Worm (Caenorhabditis elegans) whole organism, midembryonic: ENCODE data around the gene pfs-2.
"Not testable (repeated sequence)": the region's sequence is repeated elsewhere in the genome, so short reads cannot be mapped to it uniquely, and the experiment has no call there.

ENCODE experiments used
- T22C8.4 ChIP-seq: fragments of 200-800 bp; sonication (Bioruptor generic); IDR thresholded peaks from 2 replicates; pipeline ENCODE4 v1.3.6; 2022; ENCODE audit warnings: missing genetic modification characterization, missing compliant biosample characterization
- cog-1 ChIP-seq: sonication (generic microtip); optimal IDR thresholded peaks from 2 replicates; lab custom pipeline; 2016; ENCODE audit warnings: missing genetic modification characterization, missing compliant biosample characterization
- flt-1 ChIP-seq: fragments of 200-800 bp; sonication (Bioruptor generic); IDR thresholded peaks from 2 replicates; pipeline ENCODE4 v1.3.6; 2022; ENCODE audit warnings: missing genetic modification characterization, missing compliant biosample characterization
- klf-2 ChIP-seq: fragments of 200-800 bp; sonication (Bioruptor generic); conservative IDR thresholded peaks from 2 replicates; pipeline ENCODE4 v1.3.6; 2022; ENCODE audit warnings: missing genetic modification reagents, missing genetic modification characterization, missing compliant biosample characterization
- med-1 ChIP-seq: sonication (generic microtip); optimal IDR thresholded peaks from 2 replicates; lab custom pipeline; 2017; ENCODE audit warnings: missing genetic modification characterization, mild to moderate bottlenecking, missing compliant biosample characterization, antibody characterized with exemption, missing genetic modification reagents; ENCODE audit not compliant: insufficient read depth
- ref-1 ChIP-seq: fragments of 200-800 bp; sonication (Bioruptor generic); conservative IDR thresholded peaks from 2 replicates; pipeline ENCODE4 v1.3.6; 2022; ENCODE audit warnings: missing genetic modification reagents, missing genetic modification characterization, missing compliant biosample characterization
- tab-1 ChIP-seq: fragments of 200-800 bp; sonication (Bioruptor generic); IDR thresholded peaks from 2 replicates; pipeline ENCODE4 v1.3.6; 2022; ENCODE audit warnings: missing genetic modification characterization, missing compliant biosample characterization
- ztf-23 ChIP-seq: fragments of 200-800 bp; sonication (Bioruptor generic); IDR thresholded peaks from 2 replicates; pipeline ENCODE4 v1.3.6; 2022; ENCODE audit warnings: missing genetic modification reagents, missing genetic modification characterization, missing compliant biosample characterization
- ztf-29 ChIP-seq: fragments of 200-800 bp; sonication (Bioruptor generic); IDR thresholded peaks from 2 replicates; pipeline ENCODE4 v1.3.6; 2022; ENCODE audit warnings: missing genetic modification reagents, missing genetic modification characterization, missing compliant biosample characterization

The pfs-2 gene

DNA sequence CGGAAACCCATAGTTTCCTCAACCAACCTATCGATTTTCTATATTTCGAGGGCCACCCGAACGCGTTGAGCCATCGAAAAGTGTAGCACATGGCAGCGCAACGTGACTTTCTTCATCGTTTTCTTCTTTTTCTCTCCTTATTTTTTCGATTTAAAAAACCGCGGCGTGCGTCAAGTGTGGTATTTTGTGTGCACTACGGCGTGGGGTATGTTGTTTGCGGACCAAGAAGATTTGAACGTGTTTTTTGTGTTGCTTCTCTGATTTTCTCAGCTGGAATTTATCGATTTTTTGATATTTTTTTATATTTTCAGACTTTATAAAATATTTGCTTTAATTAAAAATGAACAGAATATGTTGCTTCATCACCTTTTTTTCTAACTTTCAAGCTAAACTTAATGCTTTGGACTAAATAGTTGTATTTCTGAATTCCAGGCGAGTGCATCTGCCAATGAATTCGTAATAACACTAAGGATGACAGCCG is at the start of gene pfs-2, which contains the start of gene agl-1:
TSS of gene pfs-2 (plus strand) at position 431 of the 481 bp plus-strand sequence.
TSS of gene agl-1 (minus strand) at position 178 of the 481 bp plus-strand sequence.
- TF ChIP-seq ztf-23 (GFP tag; lab: Robert Waterston, UW), result peak; percentile 52; the same call in 1 of the 2 replicates
- TF ChIP-seq cog-1, result peak; percentile 49
- no peak for TF ChIP-seq ref-1
- no peak for TF ChIP-seq med-1
- TF ChIP-seq flt-1 (GFP tag; lab: Robert Waterston, UW), result peak; percentile 65; the same call in 1 of the 2 replicates
- TF ChIP-seq tab-1 (GFP tag; lab: Robert Waterston, UW), result no peak
- TF ChIP-seq ztf-29 (GFP tag; lab: Robert Waterston, UW), result no peak
- TF ChIP-seq klf-2 (GFP tag; lab: Robert Waterston, UW), result no peak
- peak; percentile 56; the same call in 1 of the 2 replicates for TF ChIP-seq T22C8.4 (GFP tag; lab: Robert Waterston, UW)

DNA sequence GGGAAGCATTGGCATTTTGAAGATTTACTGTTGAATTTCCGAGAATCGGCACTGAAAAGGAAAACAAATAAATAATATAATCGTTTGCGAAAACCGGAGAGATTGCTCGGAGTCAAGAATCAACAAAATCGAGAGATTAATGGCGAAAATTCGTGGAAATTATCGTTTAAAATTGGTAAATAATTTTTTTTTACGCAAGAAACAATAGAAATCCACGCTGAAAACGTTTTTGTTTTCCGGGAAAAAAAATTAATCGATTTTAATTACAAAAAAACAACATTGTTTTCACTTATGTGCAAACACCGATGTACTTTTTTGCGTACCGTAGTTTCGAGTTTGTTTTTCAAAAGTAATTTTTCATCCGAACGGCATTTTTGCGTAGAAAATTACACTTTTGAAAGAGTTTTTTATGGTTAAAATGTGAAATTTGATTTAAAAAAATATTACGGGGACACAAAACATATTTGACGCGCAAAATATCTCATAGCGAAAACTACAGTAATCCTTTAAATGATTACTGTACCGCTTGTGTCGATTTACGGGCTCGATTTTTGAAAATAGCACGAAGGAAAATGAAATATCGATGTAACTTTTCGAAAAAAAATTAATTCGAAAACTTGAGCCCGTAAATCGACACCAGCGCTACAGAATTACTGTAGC is 47.3 kb upstream of the pfs-2 start, which contains the start of gene ctl-3:
TSS of gene ctl-3 (minus strand) at position 51 of the 660 bp plus-strand sequence.
- TF ChIP-seq cog-1, result no peak
- TF ChIP-seq flt-1 (GFP tag; lab: Robert Waterston, UW), result no peak
- TF ChIP-seq med-1, result no peak
- no peak for TF ChIP-seq ref-1
- TF ChIP-seq klf-2 (GFP tag; lab: Robert Waterston, UW), result no peak
- TF ChIP-seq tab-1 (GFP tag; lab: Robert Waterston, UW), result no peak
- no peak for TF ChIP-seq ztf-29 (GFP tag; lab: Robert Waterston, UW)
- TF ChIP-seq T22C8.4 (GFP tag; lab: Robert Waterston, UW), result no peak
- TF ChIP-seq ztf-23 (GFP tag; lab: Robert Waterston, UW), result no peak

DNA sequence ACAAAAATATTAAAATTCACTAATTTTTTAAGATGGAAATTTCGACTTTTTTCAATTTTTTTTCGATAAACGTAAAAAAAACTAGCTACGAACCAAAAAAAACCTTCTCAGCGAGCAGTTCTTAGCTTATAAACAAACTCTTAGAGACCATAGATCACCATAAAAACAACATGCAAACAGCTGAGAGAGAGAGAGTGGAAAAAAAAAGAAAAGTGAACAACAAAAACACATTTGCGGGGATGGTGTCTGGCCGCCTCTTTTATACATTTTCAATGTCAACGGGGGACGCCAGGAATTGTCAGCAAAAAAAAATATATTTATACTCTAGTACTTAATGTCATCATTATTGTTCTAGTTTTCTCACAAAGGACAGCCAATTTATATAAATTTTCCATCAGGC is 46.6 kb upstream of the pfs-2 start:
- TF ChIP-seq cog-1, result no peak

DNA sequence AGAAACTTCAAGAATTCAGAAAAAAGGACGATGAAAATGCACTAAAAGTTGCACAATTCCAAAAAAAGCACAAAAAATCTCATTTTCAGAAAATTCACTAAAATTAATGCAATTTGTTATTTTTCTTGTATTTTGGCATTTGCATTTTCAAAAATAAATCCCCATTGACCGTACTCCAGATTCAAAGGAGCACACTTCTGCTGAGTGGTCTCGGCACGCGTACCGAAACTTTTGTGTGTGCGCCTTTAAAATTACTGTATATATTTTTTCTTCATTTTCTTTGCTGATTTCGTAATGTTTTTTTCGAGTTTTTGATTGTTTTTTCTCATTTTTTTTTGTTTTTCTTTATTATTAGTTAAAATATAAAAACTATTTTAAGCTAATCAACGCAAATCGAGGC is 46.0 kb upstream of the pfs-2 start:
- no peak for TF ChIP-seq ztf-29 (GFP tag; lab: Robert Waterston, UW)
- TF ChIP-seq klf-2 (GFP tag; lab: Robert Waterston, UW), result no peak
- no peak for TF ChIP-seq ref-1
- TF ChIP-seq flt-1 (GFP tag; lab: Robert Waterston, UW), result no peak
- TF ChIP-seq cog-1, result no peak
- TF ChIP-seq tab-1 (GFP tag; lab: Robert Waterston, UW), result no peak

DNA sequence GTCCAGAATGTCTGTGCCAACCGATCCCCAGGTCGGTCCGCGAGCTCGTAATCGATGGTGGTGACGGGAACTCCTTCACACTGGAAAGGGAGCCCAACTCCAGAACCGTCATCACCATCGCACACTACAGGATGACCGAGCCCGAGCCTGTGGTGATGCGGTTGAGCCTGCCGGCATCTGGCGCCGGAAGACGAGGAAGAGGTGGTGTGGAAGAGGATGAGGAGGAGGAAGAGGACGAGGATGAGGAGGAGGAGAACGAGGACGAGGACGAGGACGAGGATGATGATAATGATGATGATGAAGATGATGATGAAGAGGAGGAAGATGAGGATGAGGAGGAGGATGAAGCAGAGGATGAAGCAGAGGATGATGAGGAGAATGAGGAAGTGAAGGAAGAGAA is 40.1 kb upstream of the pfs-2 start, which contains the start of gene Y54G11A.14:
TSS of gene Y54G11A.14 (plus strand) at position 132 of the 400 bp plus-strand sequence.
- TF ChIP-seq ztf-23 (GFP tag; lab: Robert Waterston, UW) (no peak), ztf-29 (GFP tag; lab: Robert Waterston, UW) (no peak), klf-2 (GFP tag; lab: Robert Waterston, UW) (no peak), flt-1 (GFP tag; lab: Robert Waterston, UW) (no peak)

DNA sequence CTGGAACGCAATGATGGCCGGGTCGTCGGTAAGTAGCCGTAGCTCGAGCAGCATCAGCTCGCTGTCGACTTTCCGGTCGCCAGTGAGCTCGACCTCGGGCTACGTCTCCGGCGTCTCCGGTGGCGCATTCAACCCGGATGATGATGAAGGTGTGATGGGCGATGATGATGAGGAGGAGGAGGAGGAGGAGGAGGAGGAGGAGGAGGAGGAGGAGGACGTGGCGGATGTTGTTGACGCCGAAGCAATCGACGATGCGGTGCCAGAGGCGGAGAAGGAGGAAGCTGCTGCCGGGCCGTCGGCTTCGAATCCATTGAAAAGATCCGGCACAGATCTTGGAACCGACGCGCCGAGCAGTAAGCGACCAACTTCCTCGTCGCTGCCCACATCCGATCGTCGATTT is 38.9 kb upstream of the pfs-2 start:
- TF ChIP-seq flt-1 (GFP tag; lab: Robert Waterston, UW) (no peak), T22C8.4 (GFP tag; lab: Robert Waterston, UW) (no peak), med-1 (no peak), klf-2 (GFP tag; lab: Robert Waterston, UW) (no peak), ref-1 (no peak), cog-1 (no peak), ztf-23 (GFP tag; lab: Robert Waterston, UW) (no peak), tab-1 (GFP tag; lab: Robert Waterston, UW) (no peak), ztf-29 (GFP tag; lab: Robert Waterston, UW) (no peak)

DNA sequence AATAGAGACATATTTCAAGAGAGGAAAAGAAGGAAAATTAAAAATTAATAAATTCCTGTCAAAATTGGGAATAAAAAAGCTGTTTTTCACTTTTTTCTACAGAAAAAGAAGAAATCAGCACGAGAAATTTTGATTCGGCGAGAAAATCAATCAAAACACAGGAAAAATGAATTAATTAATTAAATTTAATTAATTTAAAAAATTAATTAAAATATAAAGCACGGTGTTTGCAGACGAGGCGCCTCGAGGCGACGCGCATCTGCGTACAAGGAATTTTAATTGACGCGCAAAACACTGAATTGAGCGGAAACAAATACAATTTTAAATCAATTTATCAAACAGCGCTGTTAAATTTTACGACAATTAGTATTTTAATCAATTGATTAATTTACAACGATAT is 36.9 kb upstream of the pfs-2 start:
- TF ChIP-seq flt-1 (GFP tag; lab: Robert Waterston, UW) (0 out of 2 replicates have a peak, but pooled peaks have one; percentile 53), cog-1 (no peak), klf-2 (GFP tag; lab: Robert Waterston, UW) (no peak), ztf-23 (GFP tag; lab: Robert Waterston, UW) (peak; percentile 41; the same call in 1 of the 2 replicates)

DNA sequence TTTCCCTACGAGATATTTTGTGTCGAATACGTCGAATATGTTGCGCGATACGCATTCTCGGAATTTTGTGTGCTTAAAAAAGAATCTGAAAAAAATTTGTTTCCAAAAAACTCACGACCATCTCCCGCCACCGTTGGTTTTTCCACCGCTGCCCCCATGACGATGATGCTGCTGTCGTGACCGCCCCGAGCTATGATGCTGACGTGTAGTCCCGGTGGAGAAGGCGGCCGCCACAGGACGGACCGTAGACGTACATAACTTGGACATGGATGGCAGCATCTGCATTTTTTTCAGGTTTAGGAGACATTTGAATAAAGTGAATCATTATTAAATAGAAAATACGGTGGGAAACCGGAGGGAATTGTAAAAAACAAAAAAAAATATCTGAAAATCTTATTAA is 14.0 kb upstream of the pfs-2 start, which contains the start of gene ddl-3:
TSS of gene ddl-3 (minus strand) at position 289 of the 400 bp plus-strand sequence.
- TF ChIP-seq med-1; ztf-23 (GFP tag; lab: Robert Waterston, UW); tab-1 (GFP tag; lab: Robert Waterston, UW): not testable (repeated sequence)

DNA sequence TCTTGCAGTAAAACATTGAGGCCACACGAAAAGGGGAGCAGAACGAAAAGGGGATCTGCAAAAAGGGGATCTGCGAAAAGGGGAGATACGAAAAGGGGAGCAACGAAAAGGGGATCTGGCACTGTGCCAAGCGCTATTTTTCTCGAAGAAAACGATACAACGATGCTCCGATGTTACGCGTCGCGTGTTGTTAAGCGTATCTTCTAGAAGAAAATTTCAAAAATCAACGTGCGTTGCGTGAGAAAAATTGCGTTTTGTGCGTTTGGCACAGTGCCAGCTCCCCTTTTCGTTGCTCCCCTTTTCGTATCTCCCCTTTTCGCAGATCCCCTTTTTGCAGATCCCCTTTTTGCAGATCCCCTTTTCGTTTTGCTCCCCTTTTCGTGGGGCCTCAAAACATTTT is 11.9 kb upstream of the pfs-2 start, which contains the start of gene Y54G11A.9:
TSS of gene Y54G11A.9 (minus strand) at position 196 of the 400 bp plus-strand sequence.
- TF ChIP-seq ztf-23 (GFP tag; lab: Robert Waterston, UW), result 0 out of 2 replicates have a peak, but pooled peaks have one; percentile 29

DNA sequence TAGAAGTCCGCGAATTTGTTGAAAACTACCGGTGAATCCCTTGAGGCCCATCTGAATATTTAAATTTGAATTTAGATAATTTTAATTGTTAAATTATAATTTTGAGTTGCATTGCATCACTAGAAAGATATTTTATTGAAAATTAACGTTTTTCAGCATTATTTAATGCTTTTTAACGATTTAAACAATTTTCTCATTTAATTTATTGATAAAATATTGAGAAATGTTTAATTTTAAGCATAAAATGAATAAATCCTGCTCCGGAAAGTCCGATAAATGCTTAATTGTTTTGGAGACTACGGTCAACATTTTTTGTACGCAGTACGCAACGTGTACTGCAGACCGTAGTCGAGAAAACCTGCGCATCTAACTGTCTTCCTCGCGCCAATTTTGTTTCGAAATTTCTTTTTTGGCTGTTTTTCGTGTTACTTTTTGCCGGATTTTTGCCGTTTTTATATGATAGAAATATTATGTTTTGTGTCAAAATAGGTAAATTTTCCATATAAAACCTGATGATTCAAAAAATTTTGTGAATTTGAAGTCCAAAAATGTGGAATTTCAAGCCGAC is 8.7 kb upstream of the pfs-2 start, which contains the start of the genes Y54G11A.17, lin-7 and elof-1:
TSS of gene Y54G11A.17 (minus strand) at position 51 of the 568 bp plus-strand sequence.
TSS of gene lin-7 (minus strand) at position 51 of the 568 bp plus-strand sequence.
TSS of gene elof-1 (plus strand) at position 383 of the 568 bp plus-strand sequence.
- no peak for TF ChIP-seq med-1
- peak; percentile 15 for TF ChIP-seq cog-1
- peak; percentile 59; the same call in 1 of the 2 replicates for TF ChIP-seq ztf-23 (GFP tag; lab: Robert Waterston, UW)
- TF ChIP-seq flt-1 (GFP tag; lab: Robert Waterston, UW), result peak; percentile 67
- no peak for TF ChIP-seq ztf-29 (GFP tag; lab: Robert Waterston, UW)
